Fruit fly (Drosophila melanogaster) S2 (cell line): ENCODE measurements around the gene CG42692.

Experiments
- CG8478 ChIP-seq: fragments of >200 bp; optimal IDR thresholded peaks from 2 replicates; lab custom pipeline; 2018
- CTCF ChIP-seq, 2 experiments: fragments of >200 bp; optimal IDR thresholded peaks; 2 replicates each; lab custom pipeline; 2018

Gene CG42692

DNA sequence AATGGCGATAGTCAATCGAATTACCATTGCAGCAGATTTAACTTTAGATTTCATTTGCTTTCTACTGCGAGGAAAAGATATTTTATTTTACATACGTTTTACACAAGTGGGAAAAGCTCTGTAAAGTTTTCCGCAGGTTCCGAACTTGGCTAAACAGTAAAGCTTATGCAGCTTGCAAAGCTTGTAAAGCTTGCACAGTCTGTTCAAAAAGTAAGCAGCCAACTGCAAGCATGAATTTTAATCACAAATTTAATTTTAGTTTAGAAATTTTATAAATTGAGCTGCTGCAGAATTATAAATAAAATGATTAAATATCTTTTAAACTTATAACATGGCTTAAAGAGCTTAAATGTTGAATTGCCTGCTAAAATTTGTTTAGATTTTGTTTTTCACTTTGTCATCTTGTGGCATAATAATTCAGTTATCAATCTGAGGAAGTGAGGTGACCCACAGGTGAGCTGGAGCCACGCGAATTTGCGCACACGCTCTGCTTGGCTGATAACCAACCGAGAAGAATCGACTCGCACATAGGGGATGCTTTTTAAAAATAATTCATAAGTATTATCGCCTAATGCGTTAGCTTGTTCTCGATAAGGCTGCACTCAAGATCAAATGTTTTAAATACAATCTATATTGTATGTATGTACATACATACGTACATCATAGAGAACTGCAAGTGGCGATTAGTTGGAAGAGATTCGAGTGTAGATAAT, 3.8 kb downstream of the CG42692 start:
- TF ChIP-seq CTCF (optimal IDR thresholded peaks at IDR 0.05; lab: Kevin White, UChicago), result no peak
- no peak for TF ChIP-seq CG8478 (lab: Kevin White, UChicago)

DNA sequence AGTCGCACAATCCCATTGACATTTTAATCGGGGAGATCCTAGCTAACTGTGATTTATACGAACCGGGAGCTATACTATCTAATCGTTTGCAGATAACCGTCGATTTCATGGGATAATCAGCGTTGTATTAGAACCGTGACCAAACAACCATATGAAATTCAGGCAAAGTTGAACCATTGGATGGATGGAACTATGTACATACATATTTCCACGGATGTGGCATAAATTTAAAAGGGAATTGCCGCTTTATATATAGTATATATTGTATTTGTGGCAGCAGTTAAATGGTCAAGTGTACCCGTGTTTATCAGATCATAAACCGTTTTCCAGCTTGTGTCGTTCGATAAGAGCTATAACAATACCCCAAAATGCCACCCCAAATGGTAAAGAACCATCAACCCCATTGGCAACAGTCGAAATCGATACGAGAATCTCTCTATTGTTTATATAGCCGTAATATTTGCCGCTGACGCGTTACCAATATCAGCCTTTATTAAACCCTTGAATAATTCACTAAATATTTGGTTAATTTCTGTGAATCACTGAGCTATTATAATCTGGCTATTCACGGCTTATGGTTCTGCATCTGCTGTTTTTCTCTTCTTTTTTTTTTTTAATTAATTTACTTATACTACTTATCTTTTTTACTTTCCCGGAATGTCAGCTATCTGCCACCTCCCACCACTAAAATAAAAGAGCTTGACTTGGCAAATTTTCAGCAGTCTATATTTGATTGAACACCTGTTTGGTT, 4.6 kb downstream of the CG42692 start, which contains the start of gene bgm:
TSS of gene bgm (plus strand) at position 701 of the 751 bp plus-strand sequence.
- TF ChIP-seq CG8478 (lab: Kevin White, UChicago), result no peak
- TF ChIP-seq CTCF (optimal IDR thresholded peaks at IDR 0.05; lab: Kevin White, UChicago), result no peak

DNA sequence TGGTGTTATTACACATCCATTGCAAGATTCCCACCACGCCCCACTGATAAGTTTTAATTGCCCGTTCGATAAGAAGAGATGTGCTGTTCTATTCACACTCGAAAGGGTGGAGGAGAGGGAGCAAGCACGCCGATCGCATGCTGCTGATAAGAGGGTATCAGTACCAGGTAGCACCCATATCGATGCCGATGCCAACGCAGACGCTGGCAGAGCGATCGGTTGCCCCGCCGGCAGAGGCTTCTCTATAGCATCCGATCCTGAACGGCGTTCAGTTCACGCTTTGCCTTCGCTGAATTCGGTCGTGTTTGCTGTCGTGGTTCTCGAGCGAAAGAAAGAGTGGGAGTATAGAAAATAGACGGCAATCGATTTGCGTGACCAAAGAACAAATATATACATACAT, 5.6 kb downstream of the CG42692 start:
- TF ChIP-seq CG8478 (lab: Kevin White, UChicago), result no peak
- TF ChIP-seq CTCF (optimal IDR thresholded peaks at IDR 0.05; lab: Kevin White, UChicago), result no peak

DNA sequence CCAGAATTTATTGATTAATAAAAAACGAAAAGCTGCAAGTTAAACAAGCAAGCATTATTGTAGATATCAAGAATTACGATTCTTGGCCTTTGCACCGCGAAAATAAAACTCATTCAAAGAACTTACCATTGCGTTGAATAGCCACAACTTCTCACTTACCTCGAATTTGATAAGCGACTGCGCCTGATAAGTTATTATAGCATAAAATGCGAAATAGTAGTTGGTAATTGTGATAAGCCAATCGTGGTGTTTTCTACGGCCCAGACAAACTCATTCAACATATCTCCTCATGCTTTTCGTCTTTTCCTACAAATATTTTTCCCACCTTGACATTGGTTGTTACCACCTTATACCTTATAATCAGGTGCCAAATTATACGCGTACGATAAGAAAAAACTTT, 7.2 kb downstream of the CG42692 start:
- TF ChIP-seq CTCF (optimal IDR thresholded peaks at IDR 0.05; lab: Kevin White, UChicago), result no peak

DNA sequence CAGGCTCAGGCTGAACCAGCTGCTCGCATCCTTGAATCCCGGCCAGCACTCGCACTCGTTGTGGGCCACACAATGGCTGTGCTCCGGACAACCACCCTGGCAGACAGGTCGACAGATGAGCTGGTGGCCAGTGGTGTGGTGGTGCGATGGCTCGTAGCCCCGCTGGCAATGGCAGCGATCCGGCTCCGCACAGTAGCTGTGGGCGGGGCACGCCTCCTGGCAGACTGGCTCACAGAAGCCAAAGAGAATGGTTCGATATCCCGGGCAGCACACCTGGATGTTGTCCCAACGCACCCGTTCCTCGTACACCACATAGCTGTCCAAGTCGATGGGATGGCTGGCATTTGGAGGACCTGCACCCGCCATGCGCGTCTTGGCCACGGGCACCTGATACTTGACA, 11.8 kb downstream of the CG42692 start:
- TF ChIP-seq CG8478 (lab: Kevin White, UChicago) (no peak), CTCF (optimal IDR thresholded peaks at IDR 0.05; lab: Kevin White, UChicago) (no peak)

DNA sequence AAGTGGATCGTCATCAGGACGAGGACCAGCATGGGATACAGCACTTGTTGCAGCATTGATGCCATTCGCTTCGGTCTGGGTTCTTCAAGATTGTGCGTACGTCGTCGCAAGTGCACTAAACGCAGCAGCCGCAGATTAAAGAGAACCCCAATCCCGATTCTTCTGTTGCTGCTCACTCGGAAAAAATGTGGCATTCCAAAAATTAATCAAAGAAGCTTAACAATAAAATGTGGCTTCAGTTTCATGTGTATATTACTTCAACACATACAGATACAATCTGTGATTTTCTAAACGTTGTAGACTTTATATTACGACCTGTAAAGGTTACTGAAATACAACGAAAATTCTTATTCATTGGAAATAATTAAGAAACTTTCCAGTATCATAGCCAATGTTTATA, 12.2 kb downstream of the CG42692 start, which contains the start of gene NimC3:
TSS of gene NimC3 (minus strand) at position 101 of the 400 bp plus-strand sequence.
- TF ChIP-seq CG8478 (lab: Kevin White, UChicago), result no peak
- no peak for TF ChIP-seq CTCF (optimal IDR thresholded peaks at IDR 0.05; lab: Kevin White, UChicago)

DNA sequence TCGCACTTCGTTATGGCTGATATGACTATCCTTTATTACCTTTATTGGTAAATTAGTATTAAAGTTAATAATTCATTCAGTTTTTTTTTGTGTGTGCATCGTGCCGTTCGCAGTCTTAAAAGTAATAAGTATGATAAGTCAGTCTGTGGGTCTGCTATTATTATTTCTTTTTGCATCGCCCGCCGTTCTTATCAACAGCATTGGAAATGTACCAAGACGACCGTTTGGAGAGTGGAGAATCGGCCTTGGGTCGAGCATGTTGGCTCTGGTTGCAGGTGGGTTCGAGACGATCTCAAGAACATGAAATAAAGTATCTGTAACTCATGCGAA, 12.6 kb downstream of the CG42692 start:
- no peak for TF ChIP-seq CTCF (optimal IDR thresholded peaks at IDR 0.05; lab: Kevin White, UChicago)
- TF ChIP-seq CG8478 (lab: Kevin White, UChicago), result peak; percentile 28

DNA sequence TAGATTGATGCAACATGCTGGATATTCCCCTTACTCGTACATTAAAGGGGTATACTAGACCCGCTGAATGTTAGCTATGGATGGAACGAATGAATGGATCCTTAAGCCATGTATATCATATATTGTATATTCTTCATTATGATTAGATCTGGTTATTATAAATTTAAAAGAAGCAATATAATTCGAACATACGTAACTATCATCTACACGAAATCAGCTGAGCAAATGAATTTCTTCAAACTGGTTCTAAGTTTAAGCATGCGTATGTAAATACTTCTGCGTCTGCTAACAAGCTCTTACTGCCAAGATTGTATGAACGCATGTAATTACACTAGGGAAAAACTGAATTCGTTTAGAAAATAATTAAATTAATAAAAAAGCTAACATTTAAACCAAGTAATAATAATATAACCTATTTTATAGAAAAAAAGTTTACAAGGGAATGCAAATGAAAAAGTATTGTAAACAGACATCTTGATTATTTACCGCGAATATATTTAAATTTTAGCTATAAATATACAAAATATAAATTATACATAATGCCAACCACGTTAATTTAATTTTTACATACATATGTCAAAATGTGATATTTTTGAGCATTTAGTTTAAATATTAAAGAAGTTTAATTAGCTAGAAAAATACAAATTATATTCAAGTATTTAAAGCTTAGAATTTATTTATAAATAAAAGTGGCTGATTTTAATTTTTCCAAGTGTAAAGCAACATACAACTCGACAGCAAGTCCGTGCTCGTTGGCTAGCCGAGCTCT, 13.2 kb downstream of the CG42692 start:
- TF ChIP-seq CTCF (optimal IDR thresholded peaks at IDR 0.05; lab: Kevin White, UChicago), result no peak

DNA sequence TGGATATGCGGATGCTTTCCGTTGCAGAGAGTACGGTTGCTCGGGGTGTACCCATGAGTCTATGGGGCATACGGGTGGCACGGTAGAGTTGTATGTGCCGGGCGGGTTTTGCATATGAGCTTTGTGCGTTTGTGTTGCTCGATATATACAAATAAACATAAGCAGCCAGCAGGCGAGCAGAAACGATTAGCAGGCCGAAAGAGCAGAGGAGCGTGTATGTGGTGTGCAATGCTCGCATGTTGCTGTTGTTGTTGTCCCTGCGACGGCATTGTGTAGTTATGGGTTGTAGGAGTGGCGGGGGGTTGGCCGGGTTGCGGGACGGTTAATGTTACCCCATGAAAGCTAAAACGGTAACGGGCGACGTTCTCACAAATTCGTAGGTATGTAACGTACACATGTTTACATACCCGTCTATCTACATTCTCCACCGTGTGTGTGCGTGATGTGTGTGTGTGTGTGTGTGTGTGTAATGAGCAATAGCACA, 13.8 kb downstream of the CG42692 start:
- TF ChIP-seq CG8478 (lab: Kevin White, UChicago) (no peak), CTCF (optimal IDR thresholded peaks at IDR 0.05; lab: Kevin White, UChicago) (no peak)

DNA sequence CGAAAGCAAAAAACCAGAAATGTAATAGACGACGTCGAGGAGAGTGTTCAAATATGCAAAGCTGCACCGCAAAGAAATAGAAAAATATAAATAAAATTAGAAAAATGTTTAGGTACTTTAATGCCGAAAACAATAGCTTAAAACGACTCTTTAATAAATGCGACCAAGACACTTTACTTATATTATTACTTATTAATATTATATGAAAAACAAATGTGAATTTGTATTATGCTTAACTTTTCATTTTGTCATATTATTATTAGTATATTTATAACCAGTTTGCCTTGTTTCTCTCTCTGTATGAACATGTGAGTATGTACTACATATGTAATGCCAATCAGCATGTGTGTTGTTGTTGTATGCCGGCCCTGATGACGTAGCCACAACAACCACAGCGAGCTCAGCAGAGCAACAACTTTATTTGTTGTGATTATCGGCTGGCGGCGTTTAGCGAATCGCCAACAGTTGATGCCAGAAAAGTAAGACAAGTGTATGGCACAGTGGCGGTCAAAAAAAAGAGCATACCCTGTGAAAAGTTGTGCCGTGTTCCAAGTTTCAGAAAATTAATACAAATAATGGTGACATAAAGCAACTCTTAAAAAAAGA, 14.3 kb downstream of the CG42692 start:
- no peak for TF ChIP-seq CTCF (optimal IDR thresholded peaks at IDR 0.05; lab: Kevin White, UChicago)
- TF ChIP-seq CG8478 (lab: Kevin White, UChicago), result no peak

DNA sequence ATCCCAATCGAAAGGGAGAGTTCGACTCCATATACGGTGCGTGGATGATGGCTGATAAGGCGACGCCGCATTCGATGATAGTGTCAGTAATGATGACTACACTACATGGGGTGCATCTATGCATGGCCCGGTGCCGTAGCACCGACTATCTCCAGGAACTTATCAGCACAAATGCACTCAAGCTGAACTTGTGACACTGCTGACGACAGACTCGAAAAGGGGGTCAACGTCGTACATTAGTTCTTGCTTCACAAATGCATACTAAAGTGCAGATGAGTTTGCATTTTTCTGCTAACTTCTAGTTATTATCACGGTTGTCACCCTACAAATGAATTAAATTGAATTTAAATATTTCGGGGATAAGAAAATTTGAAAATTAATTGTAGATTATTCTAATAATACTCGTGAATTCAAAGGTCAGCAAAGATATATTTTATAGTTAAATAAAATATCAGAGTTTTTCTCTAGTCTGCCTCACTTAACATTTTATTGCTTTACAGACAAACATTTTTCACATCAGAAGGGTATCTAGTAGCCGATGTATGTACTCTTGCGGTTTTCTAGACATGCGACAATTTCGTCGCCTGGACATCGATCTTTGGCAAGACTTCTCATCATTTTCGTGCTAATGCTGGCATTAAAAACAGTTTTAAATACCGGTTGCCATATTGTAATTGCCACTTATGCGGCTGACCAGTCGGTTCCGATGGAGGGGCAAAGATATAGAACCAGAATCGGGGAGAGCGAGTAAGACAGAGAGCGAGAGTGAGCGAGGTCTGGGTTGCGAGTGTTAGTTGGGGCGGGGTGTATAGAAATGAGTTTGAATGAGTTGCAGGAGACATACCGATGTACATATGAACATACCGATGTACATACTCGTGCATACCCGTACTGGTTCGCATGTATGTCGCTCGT, 15.5 kb downstream of the CG42692 start:
- TF ChIP-seq CTCF (optimal IDR thresholded peaks at IDR 0.05; lab: Kevin White, UChicago), result no peak
- TF ChIP-seq CG8478 (lab: Kevin White, UChicago), result no peak

DNA sequence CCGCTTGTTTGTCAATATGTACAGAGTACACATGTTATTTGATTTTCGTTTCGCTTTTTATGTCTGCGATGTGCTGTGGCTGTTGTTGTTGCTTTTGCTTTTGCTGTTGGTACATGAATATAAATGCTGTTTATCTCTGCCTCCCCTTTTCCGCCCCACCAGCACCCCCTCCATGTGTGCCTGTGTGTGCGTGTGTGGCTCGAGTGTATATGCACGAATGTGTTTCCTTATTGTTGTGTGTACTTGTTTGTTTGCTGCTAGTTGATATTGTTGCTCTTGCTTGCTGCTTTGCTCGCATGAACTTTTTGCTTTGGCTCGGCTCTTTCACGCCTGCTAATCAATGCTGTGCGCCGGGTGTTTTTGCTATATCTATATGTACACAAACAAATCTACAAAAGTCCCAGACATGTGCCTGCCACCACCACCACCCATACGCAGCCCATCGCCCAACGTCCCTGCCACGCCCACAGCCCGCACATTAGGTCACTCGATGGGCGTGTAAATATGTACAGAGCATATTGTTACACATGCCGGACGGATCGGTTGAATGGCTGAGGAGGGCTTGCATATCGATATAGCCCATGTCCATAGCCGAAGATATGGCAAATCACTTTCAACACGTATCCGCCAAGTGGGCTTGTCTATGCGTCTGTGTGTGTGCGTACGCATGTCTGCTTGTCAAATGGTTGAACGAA, 16.3 kb downstream of the CG42692 start:
- TF ChIP-seq CTCF (optimal IDR thresholded peaks at IDR 0.05; lab: Kevin White, UChicago) (no peak), CG8478 (lab: Kevin White, UChicago) (no peak)

DNA sequence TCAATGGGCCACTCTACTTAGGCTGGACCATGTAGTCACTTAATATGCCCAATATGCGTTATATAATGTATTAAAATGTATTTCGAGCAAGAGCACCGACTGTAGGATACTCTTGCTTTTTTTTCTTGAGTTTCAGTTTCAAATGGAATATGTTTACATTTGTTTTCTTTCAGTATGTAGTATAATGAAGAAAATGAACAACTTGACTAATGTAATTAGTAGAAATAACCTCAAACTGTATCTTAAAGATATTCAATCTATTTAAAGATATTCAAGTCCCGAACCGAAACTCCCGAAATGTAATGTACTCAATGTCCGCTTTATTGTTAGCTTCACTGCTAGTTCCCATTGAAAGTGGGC, 16.8 kb downstream of the CG42692 start:
- no peak for TF ChIP-seq CTCF (optimal IDR thresholded peaks at IDR 0.05; lab: Kevin White, UChicago)
- no peak for TF ChIP-seq CG8478 (lab: Kevin White, UChicago)
